Fruit fly (Drosophila melanogaster): ENCODE results near the gene ergic53.
A peak's percentile ranks its signal among the peaks of the same experiment; 100 is the strongest.

ergic53 gene

DNA sequence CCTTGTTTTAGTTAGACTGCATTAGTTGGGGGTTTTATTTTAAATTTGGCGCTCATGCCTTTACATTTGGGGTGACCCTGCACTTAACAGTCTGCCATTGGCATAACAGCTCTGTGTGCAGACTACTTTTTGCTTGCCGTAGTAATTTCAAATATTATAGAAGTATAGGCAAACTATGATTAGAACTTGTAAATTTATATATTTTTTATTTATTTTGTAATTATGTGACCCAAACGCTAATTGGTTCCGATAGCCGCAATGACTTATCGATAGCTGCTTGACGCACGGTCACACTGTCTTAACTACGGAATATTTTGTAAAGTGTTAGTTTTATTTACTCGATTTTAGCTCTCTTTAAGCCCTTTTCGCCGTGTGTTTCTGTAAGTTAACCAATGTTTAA lies 9.9 kb downstream of the ergic53 start, which contains the start of gene rhea (continued):
- no peak for TF ChIP-seq HLHmδ (GFP tag; optimal IDR thresholded peaks at IDR 0.05)
- TF ChIP-seq C15 (GFP tag; IDR thresholded peaks at IDR 0.05) = no peak
- no peak for TF ChIP-seq CG31224 (GFP tag; IDR thresholded peaks at IDR 0.05)
- no peak for TF ChIP-seq luna (GFP tag; optimal IDR thresholded peaks at IDR 0.05)
- TF ChIP-seq Gug (GFP tag; IDR thresholded peaks at IDR 0.05) = no peak
- TF ChIP-seq wek (GFP tag; optimal IDR thresholded peaks at IDR 0.05) = no peak
- no peak for TF ChIP-seq CrebB (tag; optimal IDR thresholded peaks at IDR 0.05)
- TF ChIP-seq CG6272 (GFP tag; IDR thresholded peaks at IDR 0.05) = no peak
- TF ChIP-seq CTCF (GFP tag; optimal IDR thresholded peaks at IDR 0.05) = peak; percentile 28
- TF ChIP-seq E2f2 (GFP tag; IDR thresholded peaks at IDR 0.05) = peak; percentile 93
- TF ChIP-seq vfl (GFP tag; optimal IDR thresholded peaks at IDR 0.05) = no peak
- no peak for TF ChIP-seq Eip74EF (GFP tag; optimal IDR thresholded peaks at IDR 0.05)
- peak; percentile 83 for TF ChIP-seq Bgb (GFP tag; IDR thresholded peaks at IDR 0.05; ENCODE audit: partially characterized antibody)
- no peak for TF ChIP-seq CG7987 (GFP tag; optimal IDR thresholded peaks at IDR 0.05)
- peak; percentile 8 for TF ChIP-seq CG2678 (tag; optimal IDR thresholded peaks at IDR 0.05)
- TF ChIP-seq z (GFP tag; IDR thresholded peaks at IDR 0.05) = no peak
- peak; percentile 78 for TF ChIP-seq trem (tag; optimal IDR thresholded peaks at IDR 0.05)
- TF ChIP-seq PHDP (tag; optimal IDR thresholded peaks at IDR 0.05) = peak; percentile 16
- peak; percentile 70 for TF ChIP-seq Sin3A (optimal IDR thresholded peaks at IDR 0.05)
- TF ChIP-seq CG12299 (tag; optimal IDR thresholded peaks at IDR 0.05) = no peak
- TF ChIP-seq cato (GFP tag; optimal IDR thresholded peaks at IDR 0.05; ENCODE audit: borderline replicate concordance) = no peak
- peak; percentile 34 for TF ChIP-seq CG18262 (tag; optimal IDR thresholded peaks at IDR 0.05)
- TF ChIP-seq CG8944 (GFP tag; optimal IDR thresholded peaks at IDR 0.05) = no peak
- no peak for TF ChIP-seq mam (GFP tag; optimal IDR thresholded peaks at IDR 0.05)
- TF ChIP-seq oc (tag; optimal IDR thresholded peaks at IDR 0.05) = no peak
- TF ChIP-seq CG7556 (GFP tag; optimal IDR thresholded peaks at IDR 0.05) = no peak
- TF ChIP-seq psq (GFP tag; optimal IDR thresholded peaks at IDR 0.05) = no peak
- peak; percentile 33 for TF ChIP-seq CG11504 (tag; optimal IDR thresholded peaks at IDR 0.05)
- no peak for TF ChIP-seq kay (GFP tag; optimal IDR thresholded peaks at IDR 0.05)
- TF ChIP-seq HLH54F (GFP tag; optimal IDR thresholded peaks at IDR 0.05) = no peak
- TF ChIP-seq maf-S (GFP tag; optimal IDR thresholded peaks at IDR 0.05) = no peak
- TF ChIP-seq pfk (GFP tag; optimal IDR thresholded peaks at IDR 0.05) = no peak
- peak; percentile 31 for TF ChIP-seq lab (GFP tag; optimal IDR thresholded peaks at IDR 0.05)
- no peak for TF ChIP-seq Spps (tag; optimal IDR thresholded peaks at IDR 0.05)
- TF ChIP-seq Chrac-16 (GFP tag; optimal IDR thresholded peaks at IDR 0.05) = peak; percentile 6
- TF ChIP-seq Gsc (GFP tag; IDR thresholded peaks at IDR 0.05) = no peak
- no peak for TF ChIP-seq lov (optimal IDR thresholded peaks at IDR 0.05)
- no peak for TF ChIP-seq lov (GFP tag; IDR thresholded peaks at IDR 0.05)
- no peak for TF ChIP-seq sd (tag; optimal IDR thresholded peaks at IDR 0.05)
- TF ChIP-seq Hmr (GFP tag; optimal IDR thresholded peaks at IDR 0.05) = no peak
- no peak for TF ChIP-seq CG6683 (GFP tag; optimal IDR thresholded peaks at IDR 0.05)
- no peak for TF ChIP-seq fd96Cb (tag; optimal IDR thresholded peaks at IDR 0.05)
- no peak for TF ChIP-seq CG5180 (GFP tag; optimal IDR thresholded peaks at IDR 0.05)
- TF ChIP-seq CG30403 (GFP tag; optimal IDR thresholded peaks at IDR 0.05) = peak; percentile 4
- no peak for TF ChIP-seq repo (GFP tag; optimal IDR thresholded peaks at IDR 0.05)
- TF ChIP-seq bbx (GFP tag; IDR thresholded peaks at IDR 0.05; ENCODE audit: partially characterized antibody) = peak; percentile 77
- no peak for TF ChIP-seq zfh2 (GFP tag; optimal IDR thresholded peaks at IDR 0.05)
- no peak for TF ChIP-seq Drgx (GFP tag; IDR thresholded peaks at IDR 0.05)
- no peak for TF ChIP-seq Usf (GFP tag; optimal IDR thresholded peaks at IDR 0.05)
- no peak for TF ChIP-seq ham (GFP tag; IDR thresholded peaks at IDR 0.05)
- peak in 1 of 2 experiments; percentile 56 for TF ChIP-seq Pdp1 (GFP tag; optimal IDR thresholded peaks at IDR 0.05)
- TF ChIP-seq Xbp1 (GFP tag; optimal IDR thresholded peaks at IDR 0.05) = no peak

All from whole organism, embryonic.